Fruit fly (Drosophila melanogaster) whole organism, embryonic: ENCODE results near the gene Alms1a.

Source experiments
- Asciz ChIP-seq: fragments of 200-800 bp; sonication (Bioruptor generic); optimal IDR thresholded peaks from 2 replicates; lab custom pipeline; 2017; ENCODE audit warnings: missing biosample characterization, mild to moderate bottlenecking, missing genetic modification characterization, missing genetic modification reagents
- Bdp1 ChIP-seq: fragments of 200-800 bp; sonication (Bioruptor generic); optimal IDR thresholded peaks from 3 replicates; lab custom pipeline; 2016; ENCODE audit warnings: missing biosample characterization, missing genetic modification characterization
- CG1024 ChIP-seq: fragments of 200-800 bp; sonication (Bioruptor generic); IDR thresholded peaks from 2 replicates; pipeline ENCODE4 v1.3.6; 2022; ENCODE audit warnings: missing biosample characterization, missing genetic modification characterization
- CG11695 ChIP-seq: fragments of 200-800 bp; sonication (Bioruptor generic); IDR thresholded peaks from 3 replicates; pipeline ENCODE4 v1.3.6; 2022; ENCODE audit warnings: missing biosample characterization, missing genetic modification characterization
- CG12391 ChIP-seq: fragments of 200-800 bp; sonication (Bioruptor generic); optimal IDR thresholded peaks from 3 replicates; lab custom pipeline; 2018; ENCODE audit warnings: missing biosample characterization, mild to moderate bottlenecking, missing genetic modification characterization, moderate library complexity
- CG1529 ChIP-seq: fragments of 200-800 bp; sonication (Bioruptor generic); optimal IDR thresholded peaks from 3 replicates; lab custom pipeline; 2018; ENCODE audit warnings: missing biosample characterization, missing genetic modification characterization
- CG1832 ChIP-seq: fragments of 200-800 bp; sonication (Bioruptor generic); optimal IDR thresholded peaks from 2 replicates; lab custom pipeline; 2017; ENCODE audit warnings: missing biosample characterization, mild to moderate bottlenecking, missing genetic modification characterization, inconsistent platforms
- CG2129 ChIP-seq: fragments of 200-800 bp; sonication (Bioruptor generic); IDR thresholded peaks from 2 replicates; pipeline ENCODE4 v1.3.6; 2022; ENCODE audit warnings: missing biosample characterization, missing genetic modification characterization; ENCODE audit not compliant: partially characterized antibody
- CG3065 ChIP-seq: fragments of 200-800 bp; sonication (Bioruptor generic); optimal IDR thresholded peaks from 2 replicates; lab custom pipeline; 2016; ENCODE audit warnings: missing biosample characterization, missing genetic modification characterization
- CG32772 ChIP-seq: fragments of 200-800 bp; sonication (Bioruptor generic); IDR thresholded peaks from 2 replicates; pipeline ENCODE4 v1.3.6; 2022; ENCODE audit warnings: missing biosample characterization, missing genetic modification characterization
- CG4730 ChIP-seq: fragments of 200-800 bp; sonication (Bioruptor generic); IDR thresholded peaks from 2 replicates; pipeline ENCODE4 v1.3.6; 2022; ENCODE audit warnings: missing biosample characterization, missing genetic modification characterization
- CG4854 ChIP-seq: fragments of 200-800 bp; sonication (Bioruptor generic); optimal IDR thresholded peaks from 2 replicates; lab custom pipeline; 2016; ENCODE audit warnings: missing biosample characterization, missing genetic modification characterization, inconsistent platforms
- CG8290 ChIP-seq, 3 experiments: fragments of 200-800 bp; sonication (Bioruptor generic); optimal IDR thresholded peaks; 2 replicates each; lab custom pipeline; 2016 to 2019; ENCODE audit warnings: missing biosample characterization in 3 of 3, missing genetic modification characterization in 3 of 3, mild to moderate bottlenecking in 2 of 3, moderate library complexity in 1 of 3
- D ChIP-seq, 2 experiments: fragments of 200-800 bp in 1 of 2; fragments of >200 bp in 1 of 2; sonication (Bioruptor generic) in 1 of 2; optimal IDR thresholded peaks; 2 replicates in 1 of 2; 3 replicates in 1 of 2; lab custom pipeline; 2017; ENCODE audit warnings: mild to moderate bottlenecking in 1 of 2, missing biosample characterization in 1 of 2, missing genetic modification characterization in 1 of 2, missing genetic modification reagents in 1 of 2
- E2f2 ChIP-seq: fragments of 200-800 bp; sonication (Bioruptor generic); IDR thresholded peaks from 2 replicates; pipeline ENCODE4 v1.3.6; 2022; ENCODE audit warnings: missing biosample characterization, missing genetic modification characterization
- HLH4C ChIP-seq: fragments of 200-800 bp; sonication (Bioruptor generic); IDR thresholded peaks from 3 replicates; pipeline ENCODE4 v1.3.6; 2022; ENCODE audit warnings: missing biosample characterization, missing genetic modification characterization; ENCODE audit not compliant: partially characterized antibody
- Jarid2 ChIP-seq: fragments of 200-800 bp; sonication (Bioruptor generic); optimal IDR thresholded peaks from 3 replicates; lab custom pipeline; 2017; ENCODE audit warnings: mild to moderate bottlenecking, missing biosample characterization, missing genetic modification reagents, missing genetic modification characterization
- Kr ChIP-seq: fragments of 200-800 bp; sonication (Bioruptor generic); optimal IDR thresholded peaks from 2 replicates; lab custom pipeline; 2017; ENCODE audit warnings: missing biosample characterization, mild to moderate bottlenecking, missing genetic modification characterization
- Med ChIP-seq: fragments of 200-800 bp; sonication (Bioruptor generic); peaks from one replicate; lab custom pipeline; 2016; ENCODE audit warnings: missing biosample characterization, missing genetic modification characterization, mild to moderate bottlenecking, inconsistent platforms, moderate library complexity
- Sry-β ChIP-seq: fragments of 200-800 bp; sonication (Bioruptor generic); optimal IDR thresholded peaks from 2 replicates; lab custom pipeline; 2018; ENCODE audit warnings: missing biosample characterization, mild to moderate bottlenecking, missing genetic modification characterization, moderate library complexity
- Trl ChIP-seq, 3 experiments: fragments of >200 bp in 2 of 3; fragments of 200-800 bp in 1 of 3; sonication (Bioruptor generic) in 1 of 3; optimal IDR thresholded peaks; 2 replicates in 1 of 3; 3 replicates in 2 of 3; lab custom pipeline; 2016 to 2017; ENCODE audit warnings: missing biosample characterization in 1 of 3, missing genetic modification characterization in 1 of 3
- bcd ChIP-seq: fragments of 200-800 bp; sonication (Bioruptor generic); optimal IDR thresholded peaks from 2 replicates; lab custom pipeline; 2017; ENCODE audit warnings: missing biosample characterization, mild to moderate bottlenecking, missing genetic modification characterization
- cas ChIP-seq: fragments of 200-800 bp; sonication (Bioruptor generic); IDR thresholded peaks from 2 replicates; pipeline ENCODE4 v1.3.6; 2022; ENCODE audit warnings: missing biosample characterization, missing genetic modification characterization
- cg ChIP-seq: fragments of 200-800 bp; sonication (Bioruptor generic); optimal IDR thresholded peaks from 3 replicates; lab custom pipeline; 2019; ENCODE audit warnings: missing biosample characterization, mild to moderate bottlenecking, missing genetic modification characterization, moderate library complexity
- chinmo ChIP-seq: fragments of 200-800 bp; sonication (Bioruptor generic); IDR thresholded peaks from 4 replicates; pipeline ENCODE4 v1.3.6; 2022; ENCODE audit warnings: missing biosample characterization, missing genetic modification characterization; ENCODE audit not compliant: partially characterized antibody
- chm ChIP-seq: fragments of 200-800 bp; sonication (Bioruptor generic); IDR thresholded peaks from 2 replicates; pipeline ENCODE4 v1.3.6; 2022; ENCODE audit warnings: missing biosample characterization, missing genetic modification characterization
- crol ChIP-seq: fragments of 200-800 bp; sonication (Bioruptor generic); IDR thresholded peaks from 2 replicates; pipeline ENCODE4 v1.3.6; 2022; ENCODE audit warnings: missing biosample characterization, missing genetic modification characterization
- dpn ChIP-seq, 2 experiments: fragments of 200-800 bp; sonication (Bioruptor generic); optimal IDR thresholded peaks; 3 replicates each; lab custom pipeline; 2016; ENCODE audit warnings: missing biosample characterization in 2 of 2, missing genetic modification characterization in 2 of 2
- emc ChIP-seq: fragments of 200-800 bp; sonication (Bioruptor generic); optimal IDR thresholded peaks from 2 replicates; lab custom pipeline; 2016; ENCODE audit warnings: missing biosample characterization, missing genetic modification characterization
- fru ChIP-seq: fragments of >200 bp; optimal IDR thresholded peaks from 2 replicates; lab custom pipeline; 2017
- hbn ChIP-seq: fragments of 200-800 bp; sonication (Bioruptor generic); IDR thresholded peaks from 2 replicates; pipeline ENCODE4 v1.3.6; 2022; ENCODE audit warnings: missing biosample characterization, missing genetic modification characterization; ENCODE audit not compliant: partially characterized antibody
- inv ChIP-seq: fragments of 200-800 bp; sonication (Bioruptor generic); IDR thresholded peaks from 2 replicates; pipeline ENCODE4 v1.3.6; 2022; ENCODE audit warnings: missing biosample characterization, missing genetic modification characterization; ENCODE audit not compliant: partially characterized antibody
- lmd ChIP-seq: fragments of 200-800 bp; sonication (Bioruptor generic); IDR thresholded peaks from 2 replicates; pipeline ENCODE4 v1.3.6; 2022; ENCODE audit warnings: missing biosample characterization, missing genetic modification characterization
- nerfin-2 ChIP-seq: fragments of 200-800 bp; sonication (Bioruptor generic); IDR thresholded peaks from 2 replicates; pipeline ENCODE4 v1.3.6; 2022; ENCODE audit warnings: missing biosample characterization, missing genetic modification characterization; ENCODE audit not compliant: partially characterized antibody
- onecut ChIP-seq: fragments of 200-800 bp; sonication (Bioruptor generic); IDR thresholded peaks from 2 replicates; pipeline ENCODE4 v1.3.6; 2022; ENCODE audit warnings: missing biosample characterization, missing genetic modification characterization
- pros ChIP-seq: fragments of 200-800 bp; sonication (Bioruptor generic); optimal IDR thresholded peaks from 3 replicates; lab custom pipeline; 2019; ENCODE audit warnings: missing biosample characterization, mild to moderate bottlenecking, missing genetic modification characterization, moderate library complexity
- sc ChIP-seq, 3 experiments: fragments of >200 bp in 2 of 3; fragments of 200-800 bp in 1 of 3; sonication (Bioruptor generic) in 1 of 3; optimal IDR thresholded peaks; 2 replicates in 2 of 3; 3 replicates in 1 of 3; lab custom pipeline; 2017; ENCODE audit warnings: mild to moderate bottlenecking in 1 of 3, missing biosample characterization in 1 of 3, missing genetic modification characterization in 1 of 3, missing genetic modification reagents in 1 of 3
- sd ChIP-seq: fragments of 200-800 bp; sonication (Bioruptor generic); optimal IDR thresholded peaks from 3 replicates; lab custom pipeline; 2018; ENCODE audit warnings: missing biosample characterization, mild to moderate bottlenecking, missing genetic modification characterization, moderate library complexity
- sens ChIP-seq: fragments of 200-800 bp; sonication (Bioruptor generic); peaks from one replicate; lab custom pipeline; 2016; ENCODE audit warnings: missing biosample characterization, missing genetic modification characterization
- sens-2 ChIP-seq: fragments of 200-800 bp; sonication (Bioruptor generic); IDR thresholded peaks from 2 replicates; pipeline ENCODE4 v1.3.6; 2022; ENCODE audit warnings: missing biosample characterization, missing genetic modification characterization
- sqz ChIP-seq: fragments of 200-800 bp; sonication (Bioruptor generic); optimal IDR thresholded peaks from 3 replicates; lab custom pipeline; 2018; ENCODE audit warnings: missing biosample characterization, mild to moderate bottlenecking, missing genetic modification characterization
- twi ChIP-seq: fragments of 200-800 bp; optimal IDR thresholded peaks from 2 replicates; lab custom pipeline; 2019; ENCODE audit warnings: missing biosample characterization, mild to moderate bottlenecking, missing genetic modification characterization, moderate library complexity
- vfl ChIP-seq: fragments of 200-800 bp; sonication (Bioruptor generic); optimal IDR thresholded peaks from 2 replicates; lab custom pipeline; 2016; ENCODE audit warnings: missing biosample characterization, missing genetic modification characterization

Alms1a gene

dm6 chrX:4678913-4679812 lies 43.4 kb upstream of the Alms1a start, which contains the start of gene fzr (continued):
- TF ChIP-seq Jarid2 (GFP tag; lab: Kevin White, UChicago) (peak; percentile 73), sens-2 (GFP tag; lab: Robert Waterston, UW) (no peak), lmd (GFP tag; lab: Robert Waterston, UW) (no peak), HLH4C (GFP tag; lab: Robert Waterston, UW) (peak; percentile 36; the same call in 1 of the 3 replicates)
- TF ChIP-seq, all 482 proteins: peak for 42

- TF ChIP-seq fru (lab: Kevin White, UChicago) (no peak), sens (GFP tag; lab: Kevin White, UChicago) (peak; percentile 48), onecut (GFP tag; lab: Robert Waterston, UW) (peak; percentile 85), Kr (GFP tag; lab: Kevin White, UChicago) (peak; percentile 45), hbn (no peak), bcd (no peak), Med (GFP tag; lab: Kevin White, UChicago) (peak; percentile 32), CG12391 (tag; lab: Kevin White, UChicago) (no peak), Sry-β (GFP tag; lab: Kevin White, UChicago) (no peak), vfl (no peak), crol (peak; percentile 95), CG1024 (GFP tag; lab: Robert Waterston, UW) (no peak), inv (GFP tag; lab: Robert Waterston, UW) (no peak), sd (tag; lab: Kevin White, UChicago) (peak; percentile 49), CG32772 (no peak), cas (GFP tag; lab: Robert Waterston, UW) (no peak), D (optimal IDR thresholded peaks at IDR 0.05; lab: Kevin White, UChicago) (peak; percentile 58), D (GFP tag; optimal IDR thresholded peaks at IDR 0.05; lab: Kevin White, UChicago) (no peak), CG2129 (GFP tag; lab: Robert Waterston, UW) (no peak), Trl (optimal IDR thresholded peaks at IDR 0.05; lab: Kevin White, UChicago) (peak in 1 of 2 experiments; percentile 66), Trl (GFP tag; optimal IDR thresholded peaks at IDR 0.05; lab: Kevin White, UChicago) (no peak), twi (tag; lab: Kevin White, UChicago) (peak; percentile 77), CG1529 (GFP tag; lab: Kevin White, UChicago) (no peak), pros (GFP tag; lab: Kevin White, UChicago) (peak; percentile 95), E2f2 (GFP tag; lab: Robert Waterston, UW) (no peak), CG8290 (GFP tag; optimal IDR thresholded peaks at IDR 0.05; lab: Kevin White, UChicago) (no peak), CG8290 (tag; optimal IDR thresholded peaks at IDR 0.05; lab: Kevin White, UChicago) (no peak), chm (GFP tag; lab: Robert Waterston, UW) (0 out of 2 replicates have a peak, but pooled peaks have one; percentile 7), CG11695 (GFP tag; lab: Robert Waterston, UW) (no peak), Asciz (no peak), Bdp1 (no peak), sc (optimal IDR thresholded peaks at IDR 0.05; lab: Kevin White, UChicago) (no peak), sc (GFP tag; optimal IDR thresholded peaks at IDR 0.05; lab: Kevin White, UChicago) (no peak), CG4854 (GFP tag; lab: Kevin White, UChicago) (no peak), CG4730 (GFP tag; lab: Robert Waterston, UW) (no peak), nerfin-2 (GFP tag; lab: Robert Waterston, UW) (no peak), CG3065 (GFP tag; lab: Kevin White, UChicago) (no peak), emc (GFP tag; lab: Kevin White, UChicago) (no peak), chinmo (0 out of 4 replicates have a peak, but pooled peaks have one; percentile 26), CG1832 (GFP tag; lab: Kevin White, UChicago) (peak; percentile 64), cg (GFP tag; lab: Kevin White, UChicago) (no peak), dpn (GFP tag; optimal IDR thresholded peaks at IDR 0.05; lab: Kevin White, UChicago) (no peak), sqz (GFP tag; lab: Kevin White, UChicago) (peak; percentile 51)
These were observed 42.5 kb upstream of the Alms1a start for dm6 chrX:4678146-4678912.
